Fruit fly (Drosophila melanogaster) whole organism: ENCODE measurements around the gene CG43094.

Experiments
- Dll ChIP-seq: fragments of >200 bp; optimal IDR thresholded peaks from 2 replicates; lab custom pipeline; 2017
- pan ChIP-seq: fragments of >200 bp; optimal IDR thresholded peaks from 2 replicates; lab custom pipeline; 2017

dm6 chr3R:22753600-22753894, 17.2 kb downstream of the CG43094 start:
- no peak for TF ChIP-seq pan (lab: Kevin White, UChicago)
- TF ChIP-seq Dll (lab: Kevin White, UChicago), result no peak
